Worm (Caenorhabditis elegans): ENCODE data around the gene C38D4.7.

C38D4.7 gene

ce11 chrIII:4781937-4782576, 29.0 kb downstream of the C38D4.7 start, which contains the start of the genes gex-5 and C38D4.10:
Gene gex-5, minus strand, starts transcription at chrIII:4781987.
Gene C38D4.10, plus strand, starts transcription at chrIII:4782526.
- TF ChIP-seq rcor-1 (GFP tag; IDR thresholded peaks at IDR 0.05) (0 out of 2 replicates have a peak, but pooled peaks have one; percentile 12), D2030.7 (GFP tag; IDR thresholded peaks at IDR 0.05) (peak; percentile 62), F33H1.4 (GFP tag; IDR thresholded peaks at IDR 0.05) (peak; percentile 77), dpl-1 (GFP tag; optimal IDR thresholded peaks at IDR 0.05) (peak; percentile 24), him-1 (tag; optimal IDR thresholded peaks at IDR 0.05) (peak; percentile 12), xnd-1 (tag; optimal IDR thresholded peaks at IDR 0.05) (peak; percentile 73), lin-54 (GFP tag; optimal IDR thresholded peaks at IDR 0.05) (peak; percentile 43), madf-8 (GFP tag; conservative IDR thresholded peaks at IDR 0.05) (peak; percentile 56), hmg-1.2 (GFP tag; IDR thresholded peaks at IDR 0.05) (peak; percentile 24; the same call in 1 of the 2 replicates), madf-6 (GFP tag; IDR thresholded peaks at IDR 0.05) (peak; percentile 88), lsl-1 (GFP tag; optimal IDR thresholded peaks at IDR 0.05) (peak; percentile 78), pbrm-1 (GFP tag; IDR thresholded peaks at IDR 0.05) (0 out of 2 replicates have a peak, but pooled peaks have one; percentile 21), efl-1 (GFP tag; optimal IDR thresholded peaks at IDR 0.05) (peak; percentile 63), aptf-2 (GFP tag; conservative IDR thresholded peaks at IDR 0.05) (0 out of 2 replicates have a peak, but pooled peaks have one; percentile 25), C17E4.6 (GFP tag; IDR thresholded peaks at IDR 0.05) (peak; percentile 53; the same call in 1 of the 2 replicates), snpc-1.3 (tag; optimal IDR thresholded peaks at IDR 0.05; ENCODE audit: insufficient read depth) (peak; percentile 12)

DNA sequence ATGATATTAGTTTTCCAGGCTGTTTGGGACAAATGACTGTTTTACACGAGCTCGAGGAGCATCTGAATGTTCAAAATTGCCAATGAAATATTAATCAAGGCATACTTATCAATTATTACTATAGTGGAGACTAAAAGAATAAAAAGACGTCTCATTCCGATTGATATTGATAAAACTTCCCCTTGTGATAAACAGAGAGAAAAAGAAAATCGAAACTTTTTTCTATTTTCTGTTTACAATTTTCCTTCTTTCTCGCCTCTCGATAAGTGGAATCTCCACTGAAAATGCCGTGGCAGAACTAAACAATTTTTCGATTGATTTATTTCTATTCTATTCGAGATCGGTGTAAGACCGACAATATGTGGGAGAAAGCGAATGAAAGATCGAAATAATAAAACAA, 31.2 kb downstream of the C38D4.7 start, which contains the start of gene B0393.9:
Gene B0393.9, minus strand, starts transcription at position 303 of the 400 bp plus-strand sequence.
- no peak for TF ChIP-seq cebp-1 (GFP tag; IDR thresholded peaks at IDR 0.05)
- no peak for TF ChIP-seq cebp-1 (tag; optimal IDR thresholded peaks at IDR 0.05)
- peak; percentile 20 for TF ChIP-seq nhr-80 (tag; optimal IDR thresholded peaks at IDR 0.05)

ce11 chrIII:4778003-4778402, 33.1 kb downstream of the C38D4.7 start, which contains the start of gene B0393.7:
Gene B0393.7, minus strand, starts transcription at chrIII:4778103.
- TF ChIP-seq K11D2.4 (GFP tag; IDR thresholded peaks at IDR 0.05): no peak
- no peak for TF ChIP-seq Y53G8AR.9 (GFP tag; conservative IDR thresholded peaks at IDR 0.05)
- TF ChIP-seq xnd-1 (tag; optimal IDR thresholded peaks at IDR 0.05): no peak
- no peak for TF ChIP-seq unc-130 (GFP tag; optimal IDR thresholded peaks at IDR 0.05)
- TF ChIP-seq egl-18 (GFP tag; IDR thresholded peaks at IDR 0.05): no peak
- TF ChIP-seq egrh-3 (GFP tag; IDR thresholded peaks at IDR 0.05): no peak
- TF ChIP-seq lin-40 (tag; optimal IDR thresholded peaks at IDR 0.05): no peak
- no peak for TF ChIP-seq him-1 (tag; optimal IDR thresholded peaks at IDR 0.05)
- TF ChIP-seq lsl-1 (GFP tag; optimal IDR thresholded peaks at IDR 0.05): no peak
- no peak for TF ChIP-seq rcor-1 (GFP tag; IDR thresholded peaks at IDR 0.05)
- TF ChIP-seq hmg-20 (GFP tag; IDR thresholded peaks at IDR 0.05): no peak
- no peak for TF ChIP-seq unc-62 (GFP tag; optimal IDR thresholded peaks at IDR 0.05)
- no peak for TF ChIP-seq hmg-1.2 (GFP tag; IDR thresholded peaks at IDR 0.05)
- TF ChIP-seq tlf-1 (GFP tag; optimal IDR thresholded peaks at IDR 0.05): no peak
- no peak for TF ChIP-seq B0035.1 (tag; optimal IDR thresholded peaks at IDR 0.05)
- no peak for TF ChIP-seq ceh-40 (GFP tag; IDR thresholded peaks at IDR 0.05)
- no peak for TF ChIP-seq Y56A3A.18 (GFP tag; IDR thresholded peaks at IDR 0.05)
- TF ChIP-seq ztf-6 (GFP tag; IDR thresholded peaks at IDR 0.05): no peak
- no peak for TF ChIP-seq F57C9.4 (tag; optimal IDR thresholded peaks at IDR 0.05)
- no peak for TF ChIP-seq ceh-91 (GFP tag; IDR thresholded peaks at IDR 0.05)
